Fruit fly (Drosophila melanogaster): Measurements from ENCODE around the gene CG33543.

CG33543 gene

dm6 chr2L:1967861-1968260 lies 38.3 kb downstream of the CG33543 start:
- TF ChIP-seq ttk (optimal IDR thresholded peaks at IDR 0.05), result no peak
- TF ChIP-seq Myc (optimal IDR thresholded peaks at IDR 0.05), result no peak
- no peak for TF ChIP-seq h (optimal IDR thresholded peaks at IDR 0.05)
- TF ChIP-seq psq (optimal IDR thresholded peaks at IDR 0.05), result no peak
- TF ChIP-seq Sin3A (optimal IDR thresholded peaks at IDR 0.05), result no peak
- TF ChIP-seq insv (optimal IDR thresholded peaks at IDR 0.05), result no peak

DNA sequence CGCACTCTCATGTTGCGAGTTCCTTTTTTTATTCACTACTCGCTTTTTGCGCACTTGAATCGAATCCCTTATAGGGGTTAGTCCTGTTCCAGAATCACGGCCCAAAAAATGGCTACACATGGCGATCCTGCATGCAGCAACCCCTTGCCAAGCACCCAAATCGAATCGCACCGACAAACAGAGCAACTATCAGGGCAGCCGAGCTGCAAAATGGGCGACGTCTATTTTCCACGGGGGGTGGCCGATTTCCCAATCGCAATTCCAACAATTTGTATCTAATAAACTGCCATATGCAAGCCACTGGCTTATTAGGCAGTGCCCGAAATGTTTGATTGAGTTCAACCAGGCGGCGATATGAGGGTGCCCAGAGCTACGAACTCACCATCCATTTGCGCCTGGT lies 38.8 kb downstream of the CG33543 start:
- TF ChIP-seq Myc (optimal IDR thresholded peaks at IDR 0.05) (no peak), Sin3A (optimal IDR thresholded peaks at IDR 0.05) (no peak)

DNA sequence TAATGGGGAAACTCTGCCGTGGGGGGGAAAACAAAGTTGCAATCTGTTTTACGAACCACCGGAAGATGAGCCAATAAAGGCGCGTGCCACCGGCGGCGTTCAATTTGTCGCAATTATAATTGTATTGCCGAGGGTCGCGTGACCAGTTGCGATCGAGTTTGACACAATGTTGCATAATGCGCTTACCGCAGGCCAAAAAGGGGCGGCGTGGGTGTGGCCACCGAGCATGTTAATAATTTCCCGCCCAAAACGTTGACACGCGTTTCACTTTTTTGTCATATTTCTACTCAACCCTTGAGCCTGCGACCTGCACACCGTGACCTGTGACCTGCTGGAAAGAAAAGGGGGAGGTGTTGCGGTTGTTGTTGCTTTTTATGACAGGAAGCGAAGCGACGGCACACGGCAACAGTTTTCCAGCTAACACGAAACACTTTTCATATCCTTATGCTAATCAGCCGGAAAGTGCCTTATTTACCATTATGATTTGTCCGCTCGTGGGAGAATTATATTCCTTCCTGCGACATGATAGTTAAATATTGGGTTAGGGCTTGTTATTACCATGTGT lies 44.1 kb downstream of the CG33543 start:
- TF ChIP-seq insv (optimal IDR thresholded peaks at IDR 0.05), result no peak
- no peak for TF ChIP-seq Myc (optimal IDR thresholded peaks at IDR 0.05)
- no peak for TF ChIP-seq h (optimal IDR thresholded peaks at IDR 0.05)
- no peak for TF ChIP-seq ttk (optimal IDR thresholded peaks at IDR 0.05)
- no peak for TF ChIP-seq psq (optimal IDR thresholded peaks at IDR 0.05)
- no peak for TF ChIP-seq Sin3A (optimal IDR thresholded peaks at IDR 0.05)

DNA sequence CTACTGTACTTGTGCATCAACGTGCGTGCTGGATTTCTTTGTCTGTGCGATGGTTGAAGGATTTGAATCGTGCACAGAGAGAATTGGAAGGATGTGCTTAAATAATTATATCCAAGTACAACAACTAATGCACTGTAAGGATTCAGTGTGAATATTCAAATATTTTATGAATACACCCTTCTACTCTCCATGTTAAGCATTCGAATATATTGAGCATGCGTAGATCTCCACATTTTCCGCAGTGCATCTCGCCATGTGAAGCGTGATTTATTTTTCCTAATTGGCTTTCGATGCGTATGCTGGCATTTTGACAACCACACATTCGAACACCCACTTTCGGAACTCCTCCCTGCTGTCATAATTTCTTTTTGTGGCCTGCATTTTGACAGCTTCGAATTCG lies 46.1 kb downstream of the CG33543 start:
- TF ChIP-seq insv (optimal IDR thresholded peaks at IDR 0.05), result no peak
- TF ChIP-seq Myc (optimal IDR thresholded peaks at IDR 0.05), result no peak
- no peak for TF ChIP-seq h (optimal IDR thresholded peaks at IDR 0.05)
- TF ChIP-seq Sin3A (optimal IDR thresholded peaks at IDR 0.05), result no peak
- TF ChIP-seq ttk (optimal IDR thresholded peaks at IDR 0.05), result no peak
- no peak for TF ChIP-seq psq (optimal IDR thresholded peaks at IDR 0.05)

dm6 chr2L:1959420-1959819 lies 46.7 kb downstream of the CG33543 start:
- no peak for TF ChIP-seq Myc (optimal IDR thresholded peaks at IDR 0.05)
- TF ChIP-seq Sin3A (optimal IDR thresholded peaks at IDR 0.05), result no peak
- TF ChIP-seq ttk (optimal IDR thresholded peaks at IDR 0.05), result no peak
- TF ChIP-seq h (optimal IDR thresholded peaks at IDR 0.05), result no peak
- TF ChIP-seq psq (optimal IDR thresholded peaks at IDR 0.05), result no peak
- no peak for TF ChIP-seq insv (optimal IDR thresholded peaks at IDR 0.05)

- TF ChIP-seq h (optimal IDR thresholded peaks at IDR 0.05) (no peak), insv (optimal IDR thresholded peaks at IDR 0.05) (no peak), Myc (optimal IDR thresholded peaks at IDR 0.05) (no peak), Sin3A (optimal IDR thresholded peaks at IDR 0.05) (no peak), ttk (optimal IDR thresholded peaks at IDR 0.05) (no peak), psq (optimal IDR thresholded peaks at IDR 0.05) (no peak)
Observed at dm6 chr2L:1954541-1954940, 51.6 kb downstream of the CG33543 start.

DNA sequence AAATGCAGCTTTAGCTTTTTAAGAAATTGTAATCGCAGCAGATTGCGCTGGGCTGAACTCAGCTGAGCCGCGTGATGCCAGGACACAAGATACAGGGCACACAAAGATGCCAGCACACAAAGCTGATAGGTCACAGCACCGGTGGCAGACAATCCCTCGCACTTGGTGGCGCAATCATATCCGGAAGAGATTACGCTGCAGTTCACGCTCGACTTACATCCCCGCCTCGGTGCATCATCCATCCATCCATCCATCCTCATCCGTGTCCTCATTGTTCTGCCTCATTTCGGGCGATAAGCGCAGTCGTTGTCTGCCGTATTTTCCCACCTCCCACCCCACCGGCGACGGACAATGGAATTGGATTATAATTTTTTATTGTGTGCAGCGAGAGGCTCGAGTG lies 58.2 kb downstream of the CG33543 start:
- TF ChIP-seq Myc (optimal IDR thresholded peaks at IDR 0.05), result no peak
- TF ChIP-seq ttk (optimal IDR thresholded peaks at IDR 0.05), result no peak
- no peak for TF ChIP-seq psq (optimal IDR thresholded peaks at IDR 0.05)
- TF ChIP-seq insv (optimal IDR thresholded peaks at IDR 0.05), result no peak
- TF ChIP-seq Sin3A (optimal IDR thresholded peaks at IDR 0.05), result no peak
- no peak for TF ChIP-seq h (optimal IDR thresholded peaks at IDR 0.05)
